Fruit fly (Drosophila melanogaster) whole organism, larva: Measurements from ENCODE around the gene ppk13.

Source experiments
- noc ChIP-seq: fragments of 200-800 bp; sonication (Bioruptor generic); optimal IDR thresholded peaks from 3 replicates; lab custom pipeline; 2019; ENCODE audit warnings: missing biosample characterization, mild to moderate bottlenecking, missing genetic modification characterization, moderate library complexity

ppk13 gene

DNA sequence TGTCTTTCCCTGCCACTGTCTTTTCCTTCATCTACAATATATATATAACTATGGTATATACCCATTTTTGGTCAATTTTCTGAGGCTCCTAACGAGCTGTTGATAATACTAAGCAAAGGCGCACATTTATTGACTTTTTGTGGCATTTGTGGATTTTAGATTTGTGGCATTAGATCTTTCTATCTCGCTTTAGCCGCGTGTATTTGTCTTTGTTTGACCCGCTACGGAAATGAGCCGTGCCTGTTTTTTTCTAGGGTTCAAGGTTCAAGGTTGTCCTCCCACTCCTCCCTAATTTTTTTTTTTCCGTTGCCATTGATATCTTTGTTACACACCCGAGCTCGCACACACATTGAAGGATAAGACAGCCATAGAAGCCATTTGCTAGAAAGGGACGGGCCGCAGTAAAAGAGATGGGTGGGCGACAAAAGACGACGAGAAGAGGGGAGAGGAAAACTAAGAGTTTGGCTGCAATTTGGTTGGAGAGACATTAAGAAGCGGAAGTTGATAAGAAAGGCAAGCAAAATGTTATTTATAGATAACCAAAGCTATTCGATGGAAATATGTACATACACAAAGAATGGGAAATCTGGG, 48.9 kb downstream of the ppk13 start:
- TF ChIP-seq noc: no peak

DNA sequence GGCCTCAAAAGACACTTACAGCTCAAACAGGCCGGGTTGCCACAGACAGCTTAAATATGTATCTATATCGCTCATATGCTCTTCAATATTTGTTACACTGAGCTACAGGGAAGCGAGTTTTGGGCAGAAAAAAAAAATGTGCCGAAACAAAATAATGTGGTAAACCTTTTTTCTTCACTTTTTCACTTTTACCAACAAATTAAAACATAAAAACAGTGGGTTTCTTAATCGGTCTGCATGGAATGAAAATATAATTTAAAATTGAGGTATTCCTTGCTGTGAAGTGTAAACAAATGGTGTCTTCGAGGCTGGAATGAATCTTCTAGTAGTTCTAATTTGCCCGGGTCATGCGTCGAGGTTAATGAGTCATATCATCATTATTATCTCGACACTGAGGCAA, 49.8 kb downstream of the ppk13 start:
- no peak for TF ChIP-seq noc

DNA sequence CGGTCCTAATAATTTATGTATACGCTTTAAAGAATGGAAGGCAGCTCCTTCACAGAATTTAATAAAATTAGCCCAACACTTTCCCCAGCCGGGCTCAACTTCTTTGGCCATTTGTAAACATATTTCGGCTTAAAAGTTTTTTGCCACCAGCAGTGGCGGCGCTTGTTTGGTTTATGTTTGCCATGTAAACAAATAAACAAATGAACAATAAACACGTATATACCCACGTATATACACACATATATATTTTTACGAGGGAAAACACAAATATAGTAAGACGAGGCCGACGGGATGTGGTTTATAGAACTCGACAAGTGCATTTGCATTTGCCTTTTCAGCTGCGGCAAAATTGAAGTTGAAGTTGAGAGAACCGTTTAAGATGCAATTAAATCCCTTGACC, 50.8 kb downstream of the ppk13 start:
- TF ChIP-seq noc: no peak
